Fruit fly (Drosophila melanogaster) whole organism, embryonic: ENCODE data around the gene Claspin.

Experiments
- Adf1 ChIP-seq: fragments of 200-800 bp; sonication (Bioruptor generic); IDR thresholded peaks from 2 replicates; pipeline ENCODE4 v1.3.6; 2022; ENCODE audit warnings: missing biosample characterization, missing genetic modification characterization
- Atf3 ChIP-seq: fragments of 200-800 bp; sonication (Bioruptor generic); optimal IDR thresholded peaks from 3 replicates; lab custom pipeline; 2016; ENCODE audit warnings: missing biosample characterization, missing genetic modification characterization
- Bgb ChIP-seq: fragments of 200-800 bp; sonication (Bioruptor generic); IDR thresholded peaks from 2 replicates; pipeline ENCODE4 v1.3.6; 2022; ENCODE audit warnings: missing biosample characterization, missing genetic modification characterization; ENCODE audit not compliant: partially characterized antibody
- CG10147 ChIP-seq: fragments of 200-800 bp; sonication (Bioruptor generic); optimal IDR thresholded peaks from 2 replicates; lab custom pipeline; 2019; ENCODE audit warnings: missing biosample characterization, mild to moderate bottlenecking, missing genetic modification characterization, moderate library complexity
- CG12391 ChIP-seq: fragments of 200-800 bp; sonication (Bioruptor generic); optimal IDR thresholded peaks from 3 replicates; lab custom pipeline; 2018; ENCODE audit warnings: missing biosample characterization, mild to moderate bottlenecking, missing genetic modification characterization, moderate library complexity
- CG12744 ChIP-seq: fragments of 200-800 bp; sonication (Bioruptor generic); optimal IDR thresholded peaks from 2 replicates; lab custom pipeline; 2016; ENCODE audit warnings: missing biosample characterization, missing genetic modification characterization
- CG14441 ChIP-seq: fragments of 200-800 bp; sonication (Bioruptor generic); IDR thresholded peaks from 2 replicates; pipeline ENCODE4 v1.3.6; 2022; ENCODE audit warnings: missing biosample characterization, missing genetic modification characterization
- CG15514 ChIP-seq: fragments of 200-800 bp; sonication (Bioruptor generic); optimal IDR thresholded peaks from 3 replicates; lab custom pipeline; 2017; ENCODE audit warnings: missing biosample characterization, missing genetic modification characterization, mild to moderate bottlenecking, moderate library complexity, missing genetic modification reagents
- CG17568 ChIP-seq: fragments of 200-800 bp; sonication (Bioruptor generic); optimal IDR thresholded peaks from 2 replicates; lab custom pipeline; 2018; ENCODE audit warnings: missing biosample characterization, mild to moderate bottlenecking, missing genetic modification characterization, moderate library complexity
- CG2712 ChIP-seq: fragments of 200-800 bp; optimal IDR thresholded peaks from 3 replicates; lab custom pipeline; 2019; ENCODE audit warnings: missing biosample characterization, mild to moderate bottlenecking, missing genetic modification characterization, moderate library complexity
- CG2889 ChIP-seq: fragments of 200-800 bp; sonication (Bioruptor generic); IDR thresholded peaks from 3 replicates; pipeline ENCODE4 v1.3.6; 2022; ENCODE audit warnings: missing biosample characterization, missing genetic modification characterization
- CG3281 ChIP-seq: fragments of 200-800 bp; sonication (Bioruptor generic); optimal IDR thresholded peaks from 3 replicates; lab custom pipeline; 2017; ENCODE audit warnings: missing biosample characterization, mild to moderate bottlenecking, missing genetic modification characterization
- CG5180 ChIP-seq: fragments of 200-800 bp; sonication (Bioruptor generic); optimal IDR thresholded peaks from 3 replicates; lab custom pipeline; 2017; ENCODE audit warnings: missing biosample characterization, missing genetic modification characterization, mild to moderate bottlenecking, moderate library complexity, missing genetic modification reagents
- CG6272 ChIP-seq: fragments of 200-800 bp; sonication (Bioruptor generic); IDR thresholded peaks from 2 replicates; pipeline ENCODE4 v1.3.6; 2022; ENCODE audit warnings: missing biosample characterization, missing genetic modification characterization
- CG7372 ChIP-seq: fragments of 200-800 bp; sonication (Bioruptor generic); IDR thresholded peaks from 2 replicates; pipeline ENCODE4 v1.3.6; 2022; ENCODE audit warnings: missing biosample characterization, missing genetic modification characterization
- CG8359 ChIP-seq: fragments of 200-800 bp; sonication (Bioruptor generic); optimal IDR thresholded peaks from 2 replicates; lab custom pipeline; 2017; ENCODE audit warnings: missing biosample characterization, mild to moderate bottlenecking, missing genetic modification characterization, borderline replicate concordance
- CG9876 ChIP-seq: fragments of 200-800 bp; sonication (Bioruptor generic); optimal IDR thresholded peaks from 2 replicates; lab custom pipeline; 2016; ENCODE audit warnings: missing biosample characterization, missing genetic modification characterization
- D19B ChIP-seq: fragments of 200-800 bp; sonication (Bioruptor generic); optimal IDR thresholded peaks from 2 replicates; lab custom pipeline; 2017; ENCODE audit warnings: missing biosample characterization, mild to moderate bottlenecking, missing genetic modification characterization
- Doc3 ChIP-seq: fragments of 200-800 bp; sonication (Bioruptor generic); IDR thresholded peaks from 3 replicates; pipeline ENCODE4 v1.3.6; 2022; ENCODE audit warnings: missing biosample characterization, missing genetic modification characterization; ENCODE audit not compliant: partially characterized antibody
- E2f1 ChIP-seq: fragments of 200-800 bp; sonication (Bioruptor generic); IDR thresholded peaks from 2 replicates; pipeline ENCODE4 v1.3.6; 2022; ENCODE audit warnings: missing biosample characterization, missing genetic modification characterization
- Eip74EF ChIP-seq, 2 experiments: fragments of 200-800 bp in 1 of 2; fragments of >200 bp in 1 of 2; sonication (Bioruptor generic) in 1 of 2; optimal IDR thresholded peaks; 2 replicates each; lab custom pipeline; 2017 to 2019; ENCODE audit warnings: missing biosample characterization in 2 of 2, missing genetic modification characterization in 2 of 2, mild to moderate bottlenecking in 1 of 2, moderate library complexity in 1 of 2
- Ets65A ChIP-seq: fragments of 200-800 bp; sonication (Bioruptor generic); peaks from one replicate; lab custom pipeline; 2016; ENCODE audit warnings: missing biosample characterization, missing genetic modification characterization
- HLH4C ChIP-seq: fragments of 200-800 bp; sonication (Bioruptor generic); IDR thresholded peaks from 3 replicates; pipeline ENCODE4 v1.3.6; 2022; ENCODE audit warnings: missing biosample characterization, missing genetic modification characterization; ENCODE audit not compliant: partially characterized antibody
- HLH54F ChIP-seq: fragments of 200-800 bp; sonication (Bioruptor generic); optimal IDR thresholded peaks from 3 replicates; lab custom pipeline; 2016; ENCODE audit warnings: missing biosample characterization, missing genetic modification characterization
- Hey ChIP-seq: fragments of 200-800 bp; sonication (Bioruptor generic); optimal IDR thresholded peaks from 3 replicates; lab custom pipeline; 2018; ENCODE audit warnings: missing biosample characterization, mild to moderate bottlenecking, missing genetic modification characterization
- Hr51 ChIP-seq, 2 experiments: fragments of 200-800 bp; sonication (Bioruptor generic); optimal IDR thresholded peaks; 2 replicates in 1 of 2; 3 replicates in 1 of 2; lab custom pipeline; 2016 to 2018; ENCODE audit warnings: missing biosample characterization in 2 of 2, missing genetic modification characterization in 2 of 2, mild to moderate bottlenecking in 1 of 2, moderate library complexity in 1 of 2
- MBD-R2 ChIP-seq: fragments of 200-800 bp; sonication (Bioruptor generic); IDR thresholded peaks from 2 replicates; pipeline ENCODE4 v1.3.6; 2022; ENCODE audit warnings: missing biosample characterization, missing genetic modification characterization
- Optix ChIP-seq: fragments of 200-800 bp; sonication (Bioruptor generic); IDR thresholded peaks from 3 replicates; pipeline ENCODE4 v1.3.6; 2022; ENCODE audit warnings: missing biosample characterization, missing genetic modification characterization
- Pdp1 ChIP-seq, 2 experiments: fragments of 200-800 bp; sonication (Bioruptor generic); optimal IDR thresholded peaks; 3 replicates each; lab custom pipeline; 2016; ENCODE audit warnings: missing biosample characterization in 2 of 2, missing genetic modification characterization in 2 of 2, mild to moderate bottlenecking in 1 of 2, moderate library complexity in 1 of 2
- Sry-δ ChIP-seq: fragments of 200-800 bp; sonication (Bioruptor generic); optimal IDR thresholded peaks from 2 replicates; lab custom pipeline; 2016; ENCODE audit warnings: missing biosample characterization, missing genetic modification characterization
- Ssrp ChIP-seq: fragments of 200-800 bp; sonication (Bioruptor generic); optimal IDR thresholded peaks from 2 replicates; lab custom pipeline; 2018; ENCODE audit warnings: missing biosample characterization, mild to moderate bottlenecking, missing genetic modification characterization, moderate library complexity
- Stat92E ChIP-seq, 3 experiments: fragments of >200 bp in 2 of 3; fragments of 200-800 bp in 1 of 3; sonication (Bioruptor generic) in 1 of 3; optimal IDR thresholded peaks; 2 replicates each; lab custom pipeline; 2017 to 2019; ENCODE audit warnings: missing biosample characterization in 3 of 3, missing genetic modification characterization in 3 of 3, mild to moderate bottlenecking in 1 of 3, moderate library complexity in 1 of 3
- br ChIP-seq: fragments of >200 bp; optimal IDR thresholded peaks from 2 replicates; lab custom pipeline; 2017
- cas ChIP-seq: fragments of 200-800 bp; sonication (Bioruptor generic); IDR thresholded peaks from 2 replicates; pipeline ENCODE4 v1.3.6; 2022; ENCODE audit warnings: missing biosample characterization, missing genetic modification characterization
- cato ChIP-seq: fragments of 200-800 bp; sonication (Bioruptor generic); optimal IDR thresholded peaks from 2 replicates; lab custom pipeline; 2016; ENCODE audit warnings: missing biosample characterization, missing genetic modification characterization, borderline replicate concordance
- dimm ChIP-seq: fragments of 200-800 bp; sonication (Bioruptor generic); IDR thresholded peaks from 2 replicates; pipeline ENCODE4 v1.3.6; 2022; ENCODE audit warnings: missing biosample characterization, missing genetic modification characterization
- gro ChIP-seq: fragments of 200-800 bp; sonication (Bioruptor generic); optimal IDR thresholded peaks from 2 replicates; lab custom pipeline; 2016; ENCODE audit warnings: missing biosample characterization, missing genetic modification characterization
- ham ChIP-seq: fragments of 200-800 bp; sonication (Bioruptor generic); IDR thresholded peaks from 2 replicates; pipeline ENCODE4 v1.3.6; 2022; ENCODE audit warnings: missing biosample characterization, missing genetic modification characterization
- mam ChIP-seq: fragments of 200-800 bp; sonication (Bioruptor generic); optimal IDR thresholded peaks from 3 replicates; lab custom pipeline; 2016; ENCODE audit warnings: missing biosample characterization, missing genetic modification characterization
- mirr ChIP-seq: fragments of 200-800 bp; sonication (Bioruptor generic); optimal IDR thresholded peaks from 3 replicates; lab custom pipeline; 2018; ENCODE audit warnings: missing biosample characterization, mild to moderate bottlenecking, missing genetic modification characterization
- odd ChIP-seq: fragments of 200-800 bp; sonication (Bioruptor generic); optimal IDR thresholded peaks from 2 replicates; lab custom pipeline; 2017; ENCODE audit warnings: missing biosample characterization, mild to moderate bottlenecking, missing genetic modification characterization
- run ChIP-seq: fragments of 200-800 bp; sonication (Bioruptor generic); optimal IDR thresholded peaks from 3 replicates; lab custom pipeline; 2018; ENCODE audit warnings: missing biosample characterization, mild to moderate bottlenecking, missing genetic modification characterization
- sob ChIP-seq: fragments of 200-800 bp; sonication (Bioruptor generic); IDR thresholded peaks from 2 replicates; pipeline ENCODE4 v1.3.6; 2022; ENCODE audit warnings: missing biosample characterization, missing genetic modification characterization
- sr ChIP-seq: fragments of 200-800 bp; sonication (Bioruptor generic); IDR thresholded peaks from 3 replicates; pipeline ENCODE4 v1.3.6; 2022; ENCODE audit warnings: missing biosample characterization, missing genetic modification characterization
- stwl ChIP-seq: fragments of 200-800 bp; sonication (Bioruptor generic); optimal IDR thresholded peaks from 3 replicates; lab custom pipeline; 2018; ENCODE audit warnings: missing biosample characterization, mild to moderate bottlenecking, missing genetic modification characterization, moderate library complexity
- tap ChIP-seq: fragments of 200-800 bp; optimal IDR thresholded peaks from 3 replicates; lab custom pipeline; 2019; ENCODE audit warnings: missing biosample characterization, mild to moderate bottlenecking, missing genetic modification characterization, moderate library complexity
- z ChIP-seq: fragments of 200-800 bp; sonication (Bioruptor generic); IDR thresholded peaks from 3 replicates; pipeline ENCODE4 v1.3.6; 2022; ENCODE audit warnings: missing biosample characterization, missing genetic modification characterization

Claspin gene

DNA sequence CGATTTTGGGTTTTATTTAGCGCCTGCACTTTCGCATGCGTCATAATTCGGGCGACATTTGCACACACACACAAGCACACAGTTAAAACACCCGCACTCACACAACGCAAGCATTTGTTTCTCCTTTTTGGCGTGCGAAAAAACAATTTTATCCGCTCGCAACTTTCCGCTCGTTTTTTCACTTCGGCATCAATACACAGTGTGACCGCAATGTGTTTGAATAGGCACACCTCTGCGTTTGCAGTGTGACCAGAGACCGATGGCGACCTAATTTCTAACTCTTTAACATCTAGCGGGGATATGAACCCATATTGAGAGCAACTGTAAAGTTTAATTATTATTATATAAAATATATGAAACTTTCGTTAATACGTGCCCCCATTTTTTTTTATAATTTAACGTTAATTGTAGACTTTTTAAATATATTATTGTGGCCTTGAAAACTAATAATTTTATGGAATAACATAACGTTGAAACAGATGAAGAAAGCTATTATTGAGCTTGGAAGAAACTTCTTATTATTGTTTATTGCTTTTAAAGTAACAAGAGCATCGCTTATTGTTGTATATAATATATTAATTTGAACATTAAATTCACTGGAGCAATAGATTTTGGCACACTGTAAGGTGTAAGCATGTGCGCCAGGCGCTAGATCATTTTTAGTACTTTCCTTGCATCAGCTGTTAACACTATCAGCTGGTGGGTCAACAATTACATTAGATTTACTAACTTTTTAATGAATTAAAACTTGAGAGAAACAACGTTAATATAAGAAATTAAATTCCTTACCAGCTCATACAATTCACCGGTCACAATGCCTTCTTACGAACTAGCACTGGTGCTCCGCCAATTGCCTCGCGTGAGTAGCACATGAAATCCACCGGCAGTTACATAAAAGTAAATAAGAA is 50.9 kb downstream of the Claspin start, which contains the start of the genes Cip4 and mRpS6 (continued):
- TF ChIP-seq Pdp1 (GFP tag; optimal IDR thresholded peaks at IDR 0.05; lab: Kevin White, UChicago) (peak; percentile 54 to 92), cato (GFP tag; lab: Kevin White, UChicago) (peak; percentile 35), mirr (GFP tag; lab: Kevin White, UChicago) (no peak), CG2712 (peak; percentile 72), Sry-δ (GFP tag; lab: Kevin White, UChicago) (peak; percentile 3), CG15514 (GFP tag; lab: Kevin White, UChicago) (peak; percentile 39), CG9876 (GFP tag; lab: Kevin White, UChicago) (no peak), run (tag; lab: Kevin White, UChicago) (peak; percentile 41), Stat92E (GFP tag; optimal IDR thresholded peaks at IDR 0.05; lab: Kevin White, UChicago) (no peak), sr (no peak), stwl (tag; lab: Kevin White, UChicago) (peak; percentile 39), Ets65A (GFP tag; lab: Kevin White, UChicago) (peak; percentile 91), sob (GFP tag; lab: Robert Waterston, UW) (peak; percentile 78), CG5180 (GFP tag; lab: Kevin White, UChicago) (no peak), E2f1 (peak; percentile 84), z (no peak; the same call in 2 of the 3 replicates), ham (GFP tag; lab: Robert Waterston, UW) (no peak), Ssrp (tag; lab: Kevin White, UChicago) (peak; percentile 79), Adf1 (peak; percentile 46), CG6272 (GFP tag; lab: Robert Waterston, UW) (no peak), cas (GFP tag; lab: Robert Waterston, UW) (peak; percentile 64; the same call in 1 of the 2 replicates), gro (GFP tag; lab: Kevin White, UChicago) (peak; percentile 59), br (lab: Kevin White, UChicago) (no peak), CG17568 (peak; percentile 52), CG2889 (GFP tag; lab: Robert Waterston, UW) (peak; percentile 83), CG12391 (tag; lab: Kevin White, UChicago) (peak; percentile 92), CG3281 (GFP tag; lab: Kevin White, UChicago) (peak; percentile 6), CG7372 (peak; percentile 67), CG12744 (GFP tag; lab: Kevin White, UChicago) (peak; percentile 47), tap (tag; lab: Kevin White, UChicago) (peak; percentile 71), mam (GFP tag; lab: Kevin White, UChicago) (no peak), Atf3 (peak; percentile 20), D19B (GFP tag; lab: Kevin White, UChicago) (peak; percentile 33), Hr51 (GFP tag; optimal IDR thresholded peaks at IDR 0.05; lab: Kevin White, UChicago) (peak; percentile 52 to 84), Eip74EF (GFP tag; optimal IDR thresholded peaks at IDR 0.05; lab: Kevin White, UChicago) (no peak), MBD-R2 (peak; percentile 79), dimm (GFP tag; lab: Robert Waterston, UW) (peak; percentile 64; the same call in 1 of the 2 replicates), Optix (GFP tag; lab: Robert Waterston, UW) (peak; percentile 63; the same call in 2 of the 3 replicates), Doc3 (peak; percentile 49; the same call in 1 of the 3 replicates), CG10147 (GFP tag; lab: Kevin White, UChicago) (no peak), CG8359 (no peak), HLH4C (GFP tag; lab: Robert Waterston, UW) (peak; percentile 39; the same call in 1 of the 3 replicates), odd (GFP tag; lab: Kevin White, UChicago) (peak; percentile 47), HLH54F (GFP tag; lab: Kevin White, UChicago) (peak; percentile 39), Bgb (GFP tag; lab: Robert Waterston, UW) (peak; percentile 44; the same call in 1 of the 2 replicates), Hey (tag; lab: Kevin White, UChicago) (no peak), CG14441 (peak; percentile 79)
